Worm (Caenorhabditis elegans) whole organism, L1 larva: ENCODE measurements around the gene nadk-2.

Experiments used
- C04F5.9 ChIP-seq: sonication (generic microtip); optimal IDR thresholded peaks from 2 replicates; lab custom pipeline; 2016; ENCODE audit warnings: missing genetic modification characterization, missing compliant biosample characterization
- Y116A8C.19 ChIP-seq: sonication (generic microtip); optimal IDR thresholded peaks from 2 replicates; lab custom pipeline; 2016; ENCODE audit warnings: missing compliant biosample characterization, missing genetic modification characterization, borderline replicate concordance
- aha-1 ChIP-seq: fragments of 150-350 bp; optimal IDR thresholded peaks from 2 replicates; lab custom pipeline; 2014; ENCODE audit warnings: missing biosample characterization, missing genetic modification characterization
- aly-2 ChIP-seq: fragments of 150-350 bp; optimal IDR thresholded peaks from 2 replicates; lab custom pipeline; 2014; ENCODE audit warnings: missing biosample characterization, missing genetic modification characterization
- ama-1 ChIP-seq: fragments of 150-350 bp; optimal IDR thresholded peaks from 2 replicates; lab custom pipeline; 2014
- blmp-1 ChIP-seq: fragments of 150-350 bp; optimal IDR thresholded peaks from 2 replicates; lab custom pipeline; 2014; ENCODE audit warnings: missing biosample characterization, missing genetic modification characterization
- ceh-88 ChIP-seq: fragments of 200-800 bp; sonication (Bioruptor generic); IDR thresholded peaks from 2 replicates; pipeline ENCODE4 v1.3.6; 2022; ENCODE audit warnings: missing genetic modification characterization, missing compliant biosample characterization
- ceh-90 ChIP-seq: sonication (generic microtip); optimal IDR thresholded peaks from 2 replicates; lab custom pipeline; 2016; ENCODE audit warnings: missing genetic modification characterization, missing compliant biosample characterization
- ces-1 ChIP-seq: fragments of 150-350 bp; optimal IDR thresholded peaks from 2 replicates; lab custom pipeline; 2014; ENCODE audit warnings: missing biosample characterization, missing genetic modification reagents, missing genetic modification characterization
- efl-1 ChIP-seq, 4 experiments: fragments of 150-350 bp; optimal IDR thresholded peaks in 3 of 4; peaks in 1 of 4; 1 replicate in 1 of 4; 2 replicates in 3 of 4; lab custom pipeline; 2014; ENCODE audit warnings: missing biosample characterization in 2 of 4, missing genetic modification characterization in 2 of 4, missing genetic modification reagents in 2 of 4
- elt-2 ChIP-seq: sonication (generic microtip); optimal IDR thresholded peaks from 2 replicates; lab custom pipeline; 2016; ENCODE audit warnings: missing genetic modification characterization, mild to moderate bottlenecking, inconsistent platforms, missing compliant biosample characterization, missing genetic modification reagents
- elt-3 ChIP-seq, 6 experiments: fragments of 150-350 bp in 1 of 6; sonication (generic microtip); optimal IDR thresholded peaks; 2 replicates each; lab custom pipeline; 2017 to 2018; ENCODE audit warnings: missing biosample characterization in 6 of 6, missing genetic modification characterization in 6 of 6, inconsistent platforms in 1 of 6
- fkh-10 ChIP-seq: sonication (generic microtip); optimal IDR thresholded peaks from 2 replicates; lab custom pipeline; 2017; ENCODE audit warnings: missing biosample characterization, missing genetic modification reagents, missing genetic modification characterization
- fkh-8 ChIP-seq: sonication (generic microtip); optimal IDR thresholded peaks from 2 replicates; lab custom pipeline; 2016; ENCODE audit warnings: mild to moderate bottlenecking, missing genetic modification characterization, missing compliant biosample characterization
- fos-1 ChIP-seq: fragments of 150-350 bp; optimal IDR thresholded peaks from 2 replicates; lab custom pipeline; 2014; ENCODE audit warnings: missing biosample characterization, missing genetic modification characterization
- hlh-17 ChIP-seq: fragments of 200-800 bp; sonication (Bioruptor generic); optimal IDR thresholded peaks from 2 replicates; lab custom pipeline; 2018; ENCODE audit warnings: missing genetic modification characterization, mild to moderate bottlenecking, missing compliant biosample characterization, moderate library complexity, borderline replicate concordance
- hlh-4 ChIP-seq: sonication (generic microtip); optimal IDR thresholded peaks from 2 replicates; lab custom pipeline; 2016; ENCODE audit warnings: mild to moderate bottlenecking, missing genetic modification characterization, missing compliant biosample characterization
- isw-1 ChIP-seq: fragments of 200-800 bp; sonication (Bioruptor generic); IDR thresholded peaks from 2 replicates; pipeline ENCODE4 v1.3.6; 2022; ENCODE audit warnings: missing genetic modification characterization, missing compliant biosample characterization
- jun-1 ChIP-seq: fragments of 150-350 bp; optimal IDR thresholded peaks from 2 replicates; lab custom pipeline; 2014; ENCODE audit warnings: missing biosample characterization, missing genetic modification reagents, missing genetic modification characterization
- lin-14 ChIP-seq: fragments of 200-800 bp; sonication (Bioruptor generic); optimal IDR thresholded peaks from 2 replicates; lab custom pipeline; 2018; ENCODE audit warnings: mild to moderate bottlenecking, missing genetic modification characterization, moderate library complexity, missing compliant biosample characterization
- lin-35 ChIP-seq, 2 experiments: fragments of 150-350 bp; optimal IDR thresholded peaks; 2 replicates each; lab custom pipeline; 2014; ENCODE audit warnings: missing biosample characterization in 2 of 2, missing genetic modification characterization in 2 of 2, missing genetic modification reagents in 2 of 2
- lir-3 ChIP-seq: sonication (generic microtip); optimal IDR thresholded peaks from 2 replicates; lab custom pipeline; 2016; ENCODE audit warnings: mild to moderate bottlenecking, missing genetic modification characterization, moderate library complexity, missing compliant biosample characterization; ENCODE audit not compliant: poor library complexity
- lsy-2 ChIP-seq, 2 experiments: fragments of 150-350 bp; optimal IDR thresholded peaks; 2 replicates each; lab custom pipeline; 2014; ENCODE audit warnings: missing biosample characterization in 2 of 2, missing genetic modification characterization in 2 of 2
- mdl-1 ChIP-seq, 2 experiments: fragments of 150-350 bp; optimal IDR thresholded peaks; 2 replicates each; lab custom pipeline; 2014 to 2017; ENCODE audit warnings: missing biosample characterization in 2 of 2, missing genetic modification characterization in 2 of 2, inconsistent platforms in 1 of 2
- mef-2 ChIP-seq: fragments of 150-350 bp; optimal IDR thresholded peaks from 2 replicates; lab custom pipeline; 2014; ENCODE audit warnings: missing biosample characterization, missing genetic modification characterization
- mep-1 ChIP-seq: fragments of 150-350 bp; optimal IDR thresholded peaks from 2 replicates; lab custom pipeline; 2014; ENCODE audit warnings: missing biosample characterization, missing genetic modification characterization
- nhr-11 ChIP-seq: fragments of 150-350 bp; optimal IDR thresholded peaks from 2 replicates; lab custom pipeline; 2014; ENCODE audit warnings: missing biosample characterization, missing genetic modification characterization
- nhr-12 ChIP-seq: sonication (generic microtip); optimal IDR thresholded peaks from 2 replicates; lab custom pipeline; 2017; ENCODE audit warnings: missing biosample characterization, missing genetic modification characterization
- nhr-19 ChIP-seq: fragments of 200-800 bp; sonication (Bioruptor generic); conservative IDR thresholded peaks from 2 replicates; pipeline ENCODE4 v1.3.6; 2022; ENCODE audit warnings: missing genetic modification characterization, missing compliant biosample characterization
- nhr-20 ChIP-seq: sonication (generic microtip); optimal IDR thresholded peaks from 2 replicates; lab custom pipeline; 2016; ENCODE audit warnings: mild to moderate bottlenecking, missing genetic modification characterization, missing compliant biosample characterization
- nhr-237 ChIP-seq: fragments of 150-350 bp; optimal IDR thresholded peaks from 2 replicates; lab custom pipeline; 2014; ENCODE audit warnings: missing biosample characterization, missing genetic modification characterization
- nhr-28 ChIP-seq: fragments of 150-350 bp; optimal IDR thresholded peaks from 2 replicates; lab custom pipeline; 2014; ENCODE audit warnings: missing biosample characterization, missing genetic modification characterization
- nhr-47 ChIP-seq: sonication (generic microtip); optimal IDR thresholded peaks from 2 replicates; lab custom pipeline; 2016; ENCODE audit warnings: mild to moderate bottlenecking, missing genetic modification characterization, moderate library complexity, missing compliant biosample characterization
- nhr-71 ChIP-seq: sonication (generic microtip); optimal IDR thresholded peaks from 2 replicates; lab custom pipeline; 2016; ENCODE audit warnings: mild to moderate bottlenecking, missing genetic modification characterization, moderate library complexity, missing compliant biosample characterization
- nhr-77 ChIP-seq: fragments of 150-350 bp; optimal IDR thresholded peaks from 2 replicates; lab custom pipeline; 2014; ENCODE audit warnings: missing biosample characterization, missing genetic modification characterization
- nhr-84 ChIP-seq: sonication (generic microtip); optimal IDR thresholded peaks from 2 replicates; lab custom pipeline; 2017; ENCODE audit warnings: missing biosample characterization, missing genetic modification characterization
- nhr-85 ChIP-seq: sonication (generic microtip); peaks from one replicate; lab custom pipeline; 2016; ENCODE audit warnings: missing genetic modification characterization, inconsistent platforms, missing compliant biosample characterization
- nhr-90 ChIP-seq: sonication (generic microtip); optimal IDR thresholded peaks from 2 replicates; lab custom pipeline; 2016; ENCODE audit warnings: mild to moderate bottlenecking, missing genetic modification characterization, missing compliant biosample characterization; ENCODE audit not compliant: poor library complexity
- snpc-4 ChIP-seq: fragments of 150-350 bp; optimal IDR thresholded peaks from 2 replicates; lab custom pipeline; 2014; ENCODE audit warnings: missing biosample characterization, missing genetic modification characterization
- snu-23 ChIP-seq: sonication (generic microtip); optimal IDR thresholded peaks from 2 replicates; lab custom pipeline; 2016; ENCODE audit warnings: missing genetic modification characterization, missing compliant biosample characterization
- sox-4 ChIP-seq: sonication (generic microtip); optimal IDR thresholded peaks from 2 replicates; lab custom pipeline; 2016; ENCODE audit warnings: missing genetic modification characterization, missing compliant biosample characterization
- sptf-1 ChIP-seq: fragments of 150-350 bp; optimal IDR thresholded peaks from 2 replicates; lab custom pipeline; 2014; ENCODE audit warnings: missing biosample characterization, missing genetic modification characterization
- sup-37 ChIP-seq: fragments of 200-800 bp; sonication (Bioruptor generic); optimal IDR thresholded peaks from 2 replicates; lab custom pipeline; 2018; ENCODE audit warnings: mild to moderate bottlenecking, missing genetic modification characterization, missing compliant biosample characterization
- swsn-7 ChIP-seq: sonication (generic microtip); optimal IDR thresholded peaks from 2 replicates; lab custom pipeline; 2016; ENCODE audit warnings: missing genetic modification characterization, missing compliant biosample characterization
- tlp-1 ChIP-seq: fragments of 150-350 bp; optimal IDR thresholded peaks from 2 replicates; lab custom pipeline; 2014; ENCODE audit warnings: missing biosample characterization, missing genetic modification characterization
- unc-130 ChIP-seq: fragments of 150-350 bp; optimal IDR thresholded peaks from 2 replicates; lab custom pipeline; 2017; ENCODE audit warnings: missing biosample characterization, missing genetic modification characterization, inconsistent platforms
- unc-98 ChIP-seq: fragments of 200-800 bp; sonication (Bioruptor generic); IDR thresholded peaks from 2 replicates; pipeline ENCODE4 v1.3.6; 2022; ENCODE audit warnings: missing genetic modification characterization, missing compliant biosample characterization
- xbp-1 ChIP-seq: sonication (generic microtip); optimal IDR thresholded peaks from 2 replicates; lab custom pipeline; 2016; ENCODE audit warnings: missing genetic modification characterization, missing compliant biosample characterization
- ztf-4 ChIP-seq: fragments of 150-350 bp; optimal IDR thresholded peaks from 2 replicates; lab custom pipeline; 2014; ENCODE audit warnings: missing biosample characterization, missing genetic modification characterization

Gene nadk-2

ce11 chrII:12051601-12052000 lies 2.2 kb downstream of the nadk-2 start (continued):
- no peak for TF ChIP-seq nhr-77
- no peak for TF ChIP-seq nhr-237 (tag; lab: Kevin White, UChicago)
- TF ChIP-seq fkh-8 (tag; lab: Kevin White, UChicago), result no peak
- no peak for TF ChIP-seq nhr-11 (tag; lab: Kevin White, UChicago)
- TF ChIP-seq nhr-47, result peak; percentile 12
- TF ChIP-seq mef-2 (tag; lab: Kevin White, UChicago), result no peak
- no peak for TF ChIP-seq tlp-1
- TF ChIP-seq nhr-20, result peak; percentile 48

- no peak for TF ChIP-seq lin-35 (GFP tag; optimal IDR thresholded peaks at IDR 0.05; lab: Kevin White, UChicago)
- TF ChIP-seq aha-1, result no peak
- TF ChIP-seq efl-1 (optimal IDR thresholded peaks at IDR 0.05; lab: Kevin White, UChicago), result no peak
- TF ChIP-seq efl-1 (GFP tag; optimal IDR thresholded peaks at IDR 0.05 in 1 of 2; lab: Kevin White, UChicago), result peak in 1 of 2 experiments; percentile 60
- TF ChIP-seq ztf-4, result no peak
- no peak for TF ChIP-seq mep-1 (tag; lab: Kevin White, UChicago)
- no peak for TF ChIP-seq nhr-84 (tag; lab: Kevin White, UChicago)
- peak in 1 of 2 experiments; percentile 3 for TF ChIP-seq mdl-1 (tag; optimal IDR thresholded peaks at IDR 0.05; lab: Kevin White, UChicago)
- TF ChIP-seq nhr-28 (tag; lab: Kevin White, UChicago), result no peak
- no peak for TF ChIP-seq ama-1 (lab: Kevin White, UChicago)
- peak; percentile 59 for TF ChIP-seq elt-2 (tag; lab: Kevin White, UChicago)
- TF ChIP-seq lin-14, result no peak
These were observed 2.8 kb downstream of the nadk-2 start for ce11 chrII:12052136-12052535.

- TF ChIP-seq C04F5.9 (tag; lab: Kevin White, UChicago) (no peak), hlh-17 (GFP tag; lab: Kevin White, UChicago) (no peak), nhr-28 (tag; lab: Kevin White, UChicago) (no peak), lir-3 (tag; lab: Kevin White, UChicago) (no peak), sptf-1 (no peak), jun-1 (tag; lab: Kevin White, UChicago) (no peak), ceh-90 (no peak), Y116A8C.19 (no peak), nhr-84 (tag; lab: Kevin White, UChicago) (no peak), nhr-85 (tag; lab: Kevin White, UChicago) (peak; percentile 75), sup-37 (GFP tag; lab: Kevin White, UChicago) (no peak), aly-2 (tag; lab: Kevin White, UChicago) (no peak), nhr-11 (tag; lab: Kevin White, UChicago) (no peak), snpc-4 (tag; lab: Kevin White, UChicago) (no peak), sox-4 (tag; lab: Kevin White, UChicago) (no peak), fkh-10 (GFP tag; lab: Kevin White, UChicago) (no peak), elt-3 (tag; optimal IDR thresholded peaks at IDR 0.05; lab: Kevin White, UChicago) (peak in 1 of 6 experiments; percentile 40), unc-98 (GFP tag; lab: Robert Waterston, UW) (no peak), blmp-1 (tag; lab: Kevin White, UChicago) (peak; percentile 44), nhr-20 (peak; percentile 38), snu-23 (GFP tag; lab: Kevin White, UChicago) (peak; percentile 3), swsn-7 (tag; lab: Kevin White, UChicago) (no peak), efl-1 (optimal IDR thresholded peaks at IDR 0.05; lab: Kevin White, UChicago) (no peak), efl-1 (GFP tag; optimal IDR thresholded peaks at IDR 0.05 in 1 of 2; lab: Kevin White, UChicago) (peak in 1 of 2 experiments; percentile 89), nhr-77 (no peak), unc-130 (tag; lab: Kevin White, UChicago) (peak; percentile 31), nhr-71 (tag; lab: Kevin White, UChicago) (peak; percentile 46), nhr-19 (GFP tag; lab: Robert Waterston, UW) (no peak), lsy-2 (tag; optimal IDR thresholded peaks at IDR 0.05; lab: Kevin White, UChicago) (no peak), isw-1 (GFP tag; lab: Robert Waterston, UW) (no peak), fkh-8 (tag; lab: Kevin White, UChicago) (no peak), lin-35 (GFP tag; optimal IDR thresholded peaks at IDR 0.05; lab: Kevin White, UChicago) (peak in 1 of 2 experiments; percentile 58), fos-1 (no peak), nhr-12 (tag; lab: Kevin White, UChicago) (no peak), ama-1 (lab: Kevin White, UChicago) (no peak), xbp-1 (no peak), ces-1 (GFP tag; lab: Kevin White, UChicago) (no peak), ceh-88 (no peak), mdl-1 (tag; optimal IDR thresholded peaks at IDR 0.05; lab: Kevin White, UChicago) (peak in 1 of 2 experiments; percentile 42), nhr-90 (tag; lab: Kevin White, UChicago) (peak; percentile 6), hlh-4 (tag; lab: Kevin White, UChicago) (no peak)
These were observed 3.5 kb downstream of the nadk-2 start for ce11 chrII:12052924-12053323.
